Fruit fly (Drosophila melanogaster) whole organism, embryonic: Measurements from ENCODE around the gene CG43295.
A peak's percentile ranks its signal among the peaks of the same experiment; 100 is the strongest.

Experiments used
- B-H1 ChIP-seq: fragments of 200-800 bp; sonication (Bioruptor generic); IDR thresholded peaks from 3 replicates; pipeline ENCODE4 v1.3.6; 2022; ENCODE audit warnings: missing biosample characterization, missing genetic modification characterization
- C15 ChIP-seq: fragments of 200-800 bp; sonication (Bioruptor generic); IDR thresholded peaks from 3 replicates; pipeline ENCODE4 v1.3.6; 2022; ENCODE audit warnings: missing biosample characterization, missing genetic modification characterization
- CG10209 ChIP-seq: fragments of 200-800 bp; sonication (Bioruptor generic); optimal IDR thresholded peaks from 3 replicates; lab custom pipeline; 2017; ENCODE audit warnings: missing biosample characterization, mild to moderate bottlenecking, missing genetic modification characterization, missing genetic modification reagents
- CG10979 ChIP-seq: fragments of 200-800 bp; sonication (Bioruptor generic); optimal IDR thresholded peaks from 2 replicates; lab custom pipeline; 2018; ENCODE audit warnings: missing biosample characterization, mild to moderate bottlenecking, missing genetic modification characterization, moderate library complexity
- CG11093 ChIP-seq: fragments of 200-800 bp; sonication (Bioruptor generic); IDR thresholded peaks from 3 replicates; pipeline ENCODE4 v1.3.6; 2022; ENCODE audit warnings: missing biosample characterization, missing genetic modification characterization
- CG11398 ChIP-seq: fragments of 200-800 bp; sonication (Bioruptor generic); optimal IDR thresholded peaks from 2 replicates; lab custom pipeline; 2016; ENCODE audit warnings: missing biosample characterization, missing genetic modification characterization
- CG14014 ChIP-seq: fragments of 200-800 bp; sonication (Bioruptor generic); IDR thresholded peaks from 2 replicates; pipeline ENCODE4 v1.3.6; 2022; ENCODE audit warnings: missing biosample characterization, missing genetic modification characterization
- CG14860 ChIP-seq: fragments of 200-800 bp; sonication (Bioruptor generic); IDR thresholded peaks from 3 replicates; pipeline ENCODE4 v1.3.6; 2022; ENCODE audit warnings: missing biosample characterization, missing genetic modification characterization; ENCODE audit not compliant: partially characterized antibody
- CG15011 ChIP-seq: fragments of 200-800 bp; sonication (Bioruptor generic); optimal IDR thresholded peaks from 3 replicates; lab custom pipeline; 2018; ENCODE audit warnings: missing biosample characterization, mild to moderate bottlenecking, missing genetic modification characterization
- CG1529 ChIP-seq: fragments of 200-800 bp; sonication (Bioruptor generic); optimal IDR thresholded peaks from 3 replicates; lab custom pipeline; 2018; ENCODE audit warnings: missing biosample characterization, missing genetic modification characterization
- CG16813 ChIP-seq: fragments of 200-800 bp; sonication (Bioruptor generic); IDR thresholded peaks from 3 replicates; pipeline ENCODE4 v1.3.6; 2022; ENCODE audit warnings: missing biosample characterization, missing genetic modification characterization; ENCODE audit not compliant: partially characterized antibody
- CG17612 ChIP-seq: fragments of 200-800 bp; sonication (Bioruptor generic); IDR thresholded peaks from 2 replicates; pipeline ENCODE4 v1.3.6; 2022; ENCODE audit warnings: missing biosample characterization, missing genetic modification characterization
- CG17829 ChIP-seq: fragments of 200-800 bp; optimal IDR thresholded peaks from 2 replicates; lab custom pipeline; 2019; ENCODE audit warnings: missing biosample characterization, mild to moderate bottlenecking, missing genetic modification characterization, moderate library complexity
- CG2199 ChIP-seq: fragments of 200-800 bp; sonication (Bioruptor generic); IDR thresholded peaks from 3 replicates; pipeline ENCODE4 v1.3.6; 2022; ENCODE audit warnings: missing biosample characterization, missing genetic modification characterization
- CG43689 ChIP-seq: fragments of 200-800 bp; sonication (Bioruptor generic); IDR thresholded peaks from 2 replicates; pipeline ENCODE4 v1.3.6; 2022; ENCODE audit warnings: missing biosample characterization, missing genetic modification characterization
- CG9817 ChIP-seq: fragments of 200-800 bp; sonication (Bioruptor generic); optimal IDR thresholded peaks from 2 replicates; lab custom pipeline; 2018; ENCODE audit warnings: missing biosample characterization, mild to moderate bottlenecking, missing genetic modification characterization, moderate library complexity
- CG9932 ChIP-seq: fragments of 200-800 bp; sonication (Bioruptor generic); IDR thresholded peaks from 2 replicates; pipeline ENCODE4 v1.3.6; 2022; ENCODE audit warnings: missing biosample characterization, missing genetic modification characterization
- Dbx ChIP-seq: fragments of 200-800 bp; sonication (Bioruptor generic); IDR thresholded peaks from 3 replicates; pipeline ENCODE4 v1.3.6; 2022; ENCODE audit warnings: missing biosample characterization, missing genetic modification characterization
- Dip3 ChIP-seq: fragments of 200-800 bp; sonication (Bioruptor generic); optimal IDR thresholded peaks from 3 replicates; lab custom pipeline; 2016; ENCODE audit warnings: missing biosample characterization, missing genetic modification characterization
- Doc3 ChIP-seq: fragments of 200-800 bp; sonication (Bioruptor generic); IDR thresholded peaks from 3 replicates; pipeline ENCODE4 v1.3.6; 2022; ENCODE audit warnings: missing biosample characterization, missing genetic modification characterization; ENCODE audit not compliant: partially characterized antibody
- E2f2 ChIP-seq: fragments of 200-800 bp; sonication (Bioruptor generic); IDR thresholded peaks from 2 replicates; pipeline ENCODE4 v1.3.6; 2022; ENCODE audit warnings: missing biosample characterization, missing genetic modification characterization
- Fer3 ChIP-seq: fragments of 200-800 bp; sonication (Bioruptor generic); optimal IDR thresholded peaks from 2 replicates; lab custom pipeline; 2018; ENCODE audit warnings: missing biosample characterization, mild to moderate bottlenecking, missing genetic modification characterization, moderate library complexity
- Hr3 ChIP-seq: fragments of 200-800 bp; sonication (Bioruptor generic); optimal IDR thresholded peaks from 3 replicates; lab custom pipeline; 2016; ENCODE audit warnings: missing biosample characterization, missing genetic modification characterization
- MBD-R2 ChIP-seq: fragments of 200-800 bp; sonication (Bioruptor generic); IDR thresholded peaks from 2 replicates; pipeline ENCODE4 v1.3.6; 2022; ENCODE audit warnings: missing biosample characterization, missing genetic modification characterization
- MESR4 ChIP-seq: fragments of 200-800 bp; sonication (Bioruptor generic); optimal IDR thresholded peaks from 2 replicates; lab custom pipeline; 2018; ENCODE audit warnings: missing biosample characterization, mild to moderate bottlenecking, missing genetic modification characterization, moderate library complexity
- Max ChIP-seq: fragments of 200-800 bp; sonication (Bioruptor generic); optimal IDR thresholded peaks from 2 replicates; lab custom pipeline; 2016; ENCODE audit warnings: missing biosample characterization, mild to moderate bottlenecking, missing genetic modification characterization
- PHDP ChIP-seq: fragments of 200-800 bp; sonication (Bioruptor generic); optimal IDR thresholded peaks from 3 replicates; lab custom pipeline; 2018; ENCODE audit warnings: missing biosample characterization, mild to moderate bottlenecking, missing genetic modification characterization, moderate library complexity
- Pdp1 ChIP-seq, 2 experiments: fragments of 200-800 bp; sonication (Bioruptor generic); optimal IDR thresholded peaks; 3 replicates each; lab custom pipeline; 2016; ENCODE audit warnings: missing biosample characterization in 2 of 2, missing genetic modification characterization in 2 of 2, mild to moderate bottlenecking in 1 of 2, moderate library complexity in 1 of 2
- Sox100B ChIP-seq: fragments of 200-800 bp; sonication (Bioruptor generic); optimal IDR thresholded peaks from 3 replicates; lab custom pipeline; 2018; ENCODE audit warnings: missing biosample characterization, mild to moderate bottlenecking, missing genetic modification characterization
- Ssrp ChIP-seq: fragments of 200-800 bp; sonication (Bioruptor generic); optimal IDR thresholded peaks from 2 replicates; lab custom pipeline; 2018; ENCODE audit warnings: missing biosample characterization, mild to moderate bottlenecking, missing genetic modification characterization, moderate library complexity
- ara ChIP-seq: fragments of 200-800 bp; sonication (Bioruptor generic); IDR thresholded peaks from 2 replicates; pipeline ENCODE4 v1.3.6; 2022; ENCODE audit warnings: missing biosample characterization, missing genetic modification characterization
- br ChIP-seq: fragments of >200 bp; optimal IDR thresholded peaks from 2 replicates; lab custom pipeline; 2017
- chm ChIP-seq: fragments of 200-800 bp; sonication (Bioruptor generic); IDR thresholded peaks from 2 replicates; pipeline ENCODE4 v1.3.6; 2022; ENCODE audit warnings: missing biosample characterization, missing genetic modification characterization
- fd64A ChIP-seq: fragments of 200-800 bp; sonication (Bioruptor generic); optimal IDR thresholded peaks from 3 replicates; lab custom pipeline; 2018; ENCODE audit warnings: missing biosample characterization, mild to moderate bottlenecking, missing genetic modification characterization
- gcm2 ChIP-seq: fragments of 200-800 bp; sonication (Bioruptor generic); optimal IDR thresholded peaks from 2 replicates; lab custom pipeline; 2016; ENCODE audit warnings: missing biosample characterization, missing genetic modification characterization
- gfzf ChIP-seq: fragments of 200-800 bp; sonication (Bioruptor generic); optimal IDR thresholded peaks from 2 replicates; lab custom pipeline; 2016; ENCODE audit warnings: missing biosample characterization, mild to moderate bottlenecking, missing genetic modification characterization, moderate library complexity
- ham ChIP-seq: fragments of 200-800 bp; sonication (Bioruptor generic); IDR thresholded peaks from 2 replicates; pipeline ENCODE4 v1.3.6; 2022; ENCODE audit warnings: missing biosample characterization, missing genetic modification characterization
- inv ChIP-seq: fragments of 200-800 bp; sonication (Bioruptor generic); IDR thresholded peaks from 2 replicates; pipeline ENCODE4 v1.3.6; 2022; ENCODE audit warnings: missing biosample characterization, missing genetic modification characterization; ENCODE audit not compliant: partially characterized antibody
- ken ChIP-seq: fragments of 200-800 bp; sonication (Bioruptor generic); IDR thresholded peaks from 3 replicates; pipeline ENCODE4 v1.3.6; 2022; ENCODE audit warnings: missing biosample characterization, missing genetic modification characterization
- lab ChIP-seq: fragments of 200-800 bp; sonication (Bioruptor generic); optimal IDR thresholded peaks from 3 replicates; lab custom pipeline; 2017; ENCODE audit warnings: missing biosample characterization, missing genetic modification characterization, mild to moderate bottlenecking, moderate library complexity, missing genetic modification reagents
- phol ChIP-seq: fragments of 200-800 bp; sonication (Bioruptor generic); optimal IDR thresholded peaks from 3 replicates; lab custom pipeline; 2018; ENCODE audit warnings: missing biosample characterization, mild to moderate bottlenecking, missing genetic modification characterization, moderate library complexity
- pnt ChIP-seq: fragments of 200-800 bp; sonication (Bioruptor generic); optimal IDR thresholded peaks from 3 replicates; lab custom pipeline; 2016; ENCODE audit warnings: missing biosample characterization, missing genetic modification characterization
- sim ChIP-seq: fragments of 200-800 bp; sonication (Bioruptor generic); IDR thresholded peaks from 2 replicates; pipeline ENCODE4 v1.3.6; 2022; ENCODE audit warnings: missing biosample characterization, missing genetic modification characterization
- tap ChIP-seq: fragments of 200-800 bp; optimal IDR thresholded peaks from 3 replicates; lab custom pipeline; 2019; ENCODE audit warnings: missing biosample characterization, mild to moderate bottlenecking, missing genetic modification characterization, moderate library complexity
- tgo ChIP-seq: fragments of 200-800 bp; sonication (Bioruptor generic); IDR thresholded peaks from 3 replicates; pipeline ENCODE4 v1.3.6; 2022; ENCODE audit warnings: missing biosample characterization, missing genetic modification characterization
- tll ChIP-seq, 2 experiments: fragments of 200-800 bp in 1 of 2; fragments of >200 bp in 1 of 2; sonication (Bioruptor generic) in 1 of 2; optimal IDR thresholded peaks; 2 replicates each; lab custom pipeline; 2017 to 2019; ENCODE audit warnings: missing biosample characterization in 2 of 2, missing genetic modification characterization in 2 of 2, mild to moderate bottlenecking in 1 of 2, moderate library complexity in 1 of 2
- tna ChIP-seq: fragments of 200-800 bp; sonication (Bioruptor generic); IDR thresholded peaks from 2 replicates; pipeline ENCODE4 v1.3.6; 2022; ENCODE audit warnings: missing biosample characterization, missing genetic modification characterization; ENCODE audit not compliant: partially characterized antibody
- tx ChIP-seq: fragments of 200-800 bp; sonication (Bioruptor generic); optimal IDR thresholded peaks from 2 replicates; lab custom pipeline; 2016; ENCODE audit warnings: missing biosample characterization, missing genetic modification characterization
- zf30C ChIP-seq: fragments of 200-800 bp; sonication (Bioruptor generic); optimal IDR thresholded peaks from 3 replicates; lab custom pipeline; 2018; ENCODE audit warnings: missing biosample characterization, mild to moderate bottlenecking, missing genetic modification characterization

CG43295 gene

DNA sequence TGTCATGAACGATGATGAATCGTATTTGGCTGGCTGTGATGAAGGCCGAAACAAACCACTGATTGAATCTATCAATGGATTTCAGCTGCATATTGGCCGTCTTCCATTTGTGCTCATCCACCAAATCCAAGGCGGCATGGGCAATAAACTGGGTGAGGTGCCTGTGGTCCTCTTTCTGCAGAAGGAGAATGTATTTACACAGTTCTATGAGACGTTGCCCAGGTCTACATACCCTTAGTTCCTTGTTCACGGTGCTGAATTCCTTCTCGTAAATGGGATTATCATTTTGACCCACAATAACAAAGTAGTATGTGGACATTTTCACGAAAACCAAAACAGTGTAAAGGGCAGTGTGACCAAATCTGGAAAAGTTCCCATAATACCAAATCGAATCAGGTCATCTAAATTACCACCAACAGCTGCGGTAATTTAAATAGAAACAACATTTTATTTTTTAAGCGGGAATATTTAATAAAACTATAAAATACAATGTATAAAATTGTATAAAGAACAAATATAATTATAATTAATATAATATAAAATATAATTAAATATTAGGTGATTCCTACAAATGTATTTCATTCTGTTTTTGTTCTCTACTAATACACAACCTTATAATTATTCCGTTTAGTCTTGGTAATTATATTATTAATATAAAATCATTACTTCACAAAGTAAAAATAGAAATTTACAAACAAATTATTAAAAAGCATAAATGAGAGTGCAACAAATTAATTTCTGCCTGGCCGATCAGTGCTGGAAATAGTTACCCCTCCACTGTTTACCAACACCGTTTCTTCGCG, 25.8 kb downstream of the CG43295 start, which contains the start of the genes Trs20 and elg1 (continued):
- TF ChIP-seq C15 = no peak
- TF ChIP-seq Max (GFP tag; lab: Kevin White, UChicago) = no peak
- TF ChIP-seq tx (GFP tag; lab: Kevin White, UChicago) = no peak
- no peak for TF ChIP-seq tll (GFP tag; optimal IDR thresholded peaks at IDR 0.05; lab: Kevin White, UChicago)
- no peak for TF ChIP-seq pnt (GFP tag; lab: Kevin White, UChicago)
- peak; percentile 70 for TF ChIP-seq PHDP (tag; lab: Kevin White, UChicago)
- TF ChIP-seq sim (GFP tag; lab: Robert Waterston, UW) = no peak
- no peak for TF ChIP-seq inv (GFP tag; lab: Robert Waterston, UW)
- TF ChIP-seq MBD-R2 (GFP tag; lab: Robert Waterston, UW) = peak; percentile 66
- no peak for TF ChIP-seq ara (GFP tag; lab: Robert Waterston, UW)
- no peak for TF ChIP-seq fd64A (GFP tag; lab: Kevin White, UChicago)
- peak; percentile 75 for TF ChIP-seq CG17829 (tag; lab: Kevin White, UChicago)
- no peak for TF ChIP-seq CG11093
- TF ChIP-seq CG9932 (GFP tag; lab: Robert Waterston, UW) = peak; percentile 62
- peak; percentile 81 for TF ChIP-seq Hr3
- no peak for TF ChIP-seq ken (GFP tag; lab: Robert Waterston, UW)
- TF ChIP-seq br (lab: Kevin White, UChicago) = no peak
- TF ChIP-seq zf30C (GFP tag; lab: Kevin White, UChicago) = no peak
- TF ChIP-seq CG9817 (tag; lab: Kevin White, UChicago) = no peak
- no peak for TF ChIP-seq CG17612 (GFP tag; lab: Robert Waterston, UW)
- TF ChIP-seq Ssrp (tag; lab: Kevin White, UChicago) = peak; percentile 34
- no peak for TF ChIP-seq CG16813
- TF ChIP-seq gfzf (GFP tag; lab: Kevin White, UChicago) = peak; percentile 73
- no peak for TF ChIP-seq CG1529 (GFP tag; lab: Kevin White, UChicago)
- peak; percentile 79; the same call in 1 of the 2 replicates for TF ChIP-seq E2f2
- TF ChIP-seq tgo (GFP tag; lab: Robert Waterston, UW) = peak; percentile 35; the same call in 1 of the 3 replicates
- TF ChIP-seq Doc3 = no peak
- TF ChIP-seq CG10209 = peak; percentile 56
- TF ChIP-seq Pdp1 (GFP tag; optimal IDR thresholded peaks at IDR 0.05; lab: Kevin White, UChicago) = peak in 1 of 2 experiments; percentile 5
- TF ChIP-seq lab (GFP tag; lab: Kevin White, UChicago) = peak; percentile 62
- no peak for TF ChIP-seq CG11398 (GFP tag; lab: Kevin White, UChicago)
- TF ChIP-seq ham = no peak
- no peak for TF ChIP-seq tna (GFP tag; lab: Robert Waterston, UW)
- peak; percentile 75 for TF ChIP-seq MESR4 (GFP tag; lab: Kevin White, UChicago)
- no peak for TF ChIP-seq CG15011 (GFP tag; lab: Kevin White, UChicago)
- TF ChIP-seq CG14860 (GFP tag; lab: Robert Waterston, UW) = no peak
- no peak; the same call in 1 of the 2 replicates for TF ChIP-seq CG14014 (GFP tag; lab: Robert Waterston, UW)
- no peak for TF ChIP-seq CG2199 (GFP tag; lab: Robert Waterston, UW)
- TF ChIP-seq Dip3 = no peak
- peak; percentile 40 for TF ChIP-seq Fer3
- TF ChIP-seq gcm2 (GFP tag; lab: Kevin White, UChicago) = peak; percentile 7
- peak; percentile 71 for TF ChIP-seq Sox100B (GFP tag; lab: Kevin White, UChicago)
- TF ChIP-seq tap (tag; lab: Kevin White, UChicago) = peak; percentile 45
- no peak for TF ChIP-seq B-H1
- peak; percentile 65 for TF ChIP-seq CG10979 (tag; lab: Kevin White, UChicago)
- 0 out of 2 replicates have a peak, but pooled peaks have one; percentile 26 for TF ChIP-seq chm (GFP tag; lab: Robert Waterston, UW)
- no peak for TF ChIP-seq CG43689 (GFP tag; lab: Robert Waterston, UW)
- TF ChIP-seq phol (tag; lab: Kevin White, UChicago) = peak; percentile 63
- TF ChIP-seq Dbx = peak; percentile 63; the same call in 2 of the 3 replicates
